Worm (Caenorhabditis elegans) whole organism, L4 larva: ENCODE measurements around the gene H12I13.6.

Experiments used
- aha-1 ChIP-seq: fragments of 150-350 bp; peaks from one replicate; lab custom pipeline; 2014; ENCODE audit warnings: missing biosample characterization, missing genetic modification characterization
- ama-1 ChIP-seq: fragments of 150-350 bp; optimal IDR thresholded peaks from 2 replicates; lab custom pipeline; 2014; ENCODE audit warnings: inconsistent platforms, mixed read lengths
- ceh-32 ChIP-seq: sonication (generic microtip); optimal IDR thresholded peaks from 2 replicates; lab custom pipeline; 2016; ENCODE audit warnings: mild to moderate bottlenecking, missing genetic modification characterization, missing compliant biosample characterization; ENCODE audit not compliant: poor library complexity
- ceh-82 ChIP-seq: sonication (generic microtip); optimal IDR thresholded peaks from 2 replicates; lab custom pipeline; 2017; ENCODE audit warnings: missing biosample characterization, missing genetic modification characterization
- egl-27 ChIP-seq: sonication (generic microtip); optimal IDR thresholded peaks from 3 replicates; lab custom pipeline; 2017; ENCODE audit warnings: missing biosample characterization, missing genetic modification reagents, missing genetic modification characterization
- hlh-11 ChIP-seq: fragments of 200-800 bp; sonication (Bioruptor generic); optimal IDR thresholded peaks from 2 replicates; lab custom pipeline; 2018; ENCODE audit warnings: mild to moderate bottlenecking, missing genetic modification characterization, missing compliant biosample characterization
- lim-7 ChIP-seq: fragments of 200-800 bp; sonication (Bioruptor generic); IDR thresholded peaks from 2 replicates; pipeline ENCODE4 v1.3.6; 2022; ENCODE audit warnings: missing genetic modification characterization, missing compliant biosample characterization
- lin-39 ChIP-seq: fragments of 150-350 bp; optimal IDR thresholded peaks from 2 replicates; lab custom pipeline; 2014; ENCODE audit warnings: missing biosample characterization, missing genetic modification reagents, missing genetic modification characterization
- mxl-3 ChIP-seq: fragments of 200-800 bp; sonication (Bioruptor generic); optimal IDR thresholded peaks from 2 replicates; lab custom pipeline; 2018; ENCODE audit warnings: mild to moderate bottlenecking, missing genetic modification characterization, missing compliant biosample characterization
- nhr-237 ChIP-seq: sonication (generic microtip); optimal IDR thresholded peaks from 2 replicates; lab custom pipeline; 2017; ENCODE audit warnings: missing biosample characterization, missing genetic modification characterization
- skn-1 ChIP-seq: fragments of 150-350 bp; optimal IDR thresholded peaks from 2 replicates; lab custom pipeline; 2014; ENCODE audit warnings: missing biosample characterization, missing genetic modification characterization
- snpc-4 ChIP-seq: fragments of 150-350 bp; optimal IDR thresholded peaks from 2 replicates; lab custom pipeline; 2014; ENCODE audit warnings: missing biosample characterization, missing genetic modification characterization
- unc-39 ChIP-seq: sonication (generic microtip); optimal IDR thresholded peaks from 2 replicates; lab custom pipeline; 2017; ENCODE audit warnings: missing biosample characterization, missing genetic modification characterization

DNA sequence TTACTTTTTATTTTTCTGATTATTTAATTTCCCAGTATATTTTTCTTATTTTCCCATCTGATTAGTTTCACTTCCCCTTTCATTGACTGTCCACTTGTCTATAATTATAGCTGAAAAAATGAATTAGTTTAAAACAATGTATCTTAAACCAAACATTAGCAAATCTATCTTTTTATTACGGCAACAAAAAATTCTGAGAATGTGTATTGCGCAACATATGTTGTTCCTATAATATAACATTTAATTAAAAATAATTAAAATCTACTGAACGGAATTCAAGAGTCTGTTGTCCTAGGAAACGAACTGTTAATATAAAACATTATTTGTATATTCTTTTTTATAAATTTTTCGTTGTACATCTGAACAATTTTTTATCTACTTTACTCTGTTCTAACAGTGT lies 32.3 kb downstream of the H12I13.6 start:
- TF ChIP-seq unc-39 (tag; lab: Kevin White, UChicago): no peak
- no peak for TF ChIP-seq lim-7 (GFP tag; lab: Robert Waterston, UW)
- no peak for TF ChIP-seq hlh-11 (tag; lab: Kevin White, UChicago)
- TF ChIP-seq lin-39 (tag; lab: Kevin White, UChicago): no peak
- no peak for TF ChIP-seq snpc-4 (tag; lab: Kevin White, UChicago)
- TF ChIP-seq egl-27: no peak
- no peak for TF ChIP-seq aha-1 (tag; lab: Kevin White, UChicago)
- no peak for TF ChIP-seq skn-1 (tag; lab: Kevin White, UChicago)
- no peak for TF ChIP-seq ceh-32 (tag; lab: Kevin White, UChicago)
- no peak for TF ChIP-seq mxl-3 (GFP tag; lab: Kevin White, UChicago)
- no peak for TF ChIP-seq nhr-237
- no peak for TF ChIP-seq ceh-82 (tag; lab: Kevin White, UChicago)
- no peak for TF ChIP-seq ama-1 (lab: Kevin White, UChicago)
